Fruit fly (Drosophila melanogaster) whole organism, embryonic: ENCODE results near the gene CG9030.

Experiments
- Awh ChIP-seq: fragments of 200-800 bp; sonication (Bioruptor generic); IDR thresholded peaks from 2 replicates; pipeline ENCODE4, ENCODE4 v1.3.6; 2022; ENCODE audit warnings: missing biosample characterization, missing genetic modification characterization
- CG11247 ChIP-seq: fragments of 200-800 bp; sonication (Bioruptor generic); IDR thresholded peaks from 2 replicates; pipeline ENCODE4 v1.3.6; 2022; ENCODE audit warnings: missing biosample characterization, missing genetic modification characterization
- CG12155 ChIP-seq: fragments of 200-800 bp; sonication (Bioruptor generic); optimal IDR thresholded peaks from 3 replicates; lab custom pipeline; 2016; ENCODE audit warnings: missing biosample characterization, missing genetic modification characterization
- CG13894 ChIP-seq: fragments of 200-800 bp; sonication (Bioruptor generic); optimal IDR thresholded peaks from 3 replicates; lab custom pipeline; 2018; ENCODE audit warnings: missing biosample characterization, mild to moderate bottlenecking, missing genetic modification characterization, moderate library complexity
- CG16813 ChIP-seq: fragments of 200-800 bp; sonication (Bioruptor generic); IDR thresholded peaks from 3 replicates; pipeline ENCODE4 v1.3.6; 2022; ENCODE audit warnings: missing biosample characterization, missing genetic modification characterization; ENCODE audit not compliant: partially characterized antibody
- CG16815 ChIP-seq: fragments of 200-800 bp; sonication (Bioruptor generic); optimal IDR thresholded peaks from 3 replicates; lab custom pipeline; 2017; ENCODE audit warnings: missing biosample characterization, mild to moderate bottlenecking, missing genetic modification characterization
- CG17802 ChIP-seq: fragments of 200-800 bp; sonication (Bioruptor generic); optimal IDR thresholded peaks from 2 replicates; lab custom pipeline; 2018; ENCODE audit warnings: missing biosample characterization, mild to moderate bottlenecking, missing genetic modification characterization, moderate library complexity
- CG18262 ChIP-seq: fragments of 200-800 bp; optimal IDR thresholded peaks from 3 replicates; lab custom pipeline; 2019; ENCODE audit warnings: missing biosample characterization, mild to moderate bottlenecking, missing genetic modification characterization, moderate library complexity
- CG18599 ChIP-seq: fragments of 200-800 bp; sonication (Bioruptor generic); optimal IDR thresholded peaks from 3 replicates; lab custom pipeline; 2017; ENCODE audit warnings: missing biosample characterization, missing genetic modification characterization, mild to moderate bottlenecking, moderate library complexity, missing genetic modification reagents
- CG18764 ChIP-seq: fragments of 200-800 bp; sonication (Bioruptor generic); optimal IDR thresholded peaks from 3 replicates; lab custom pipeline; 2016; ENCODE audit warnings: missing biosample characterization, missing genetic modification characterization
- CG2199 ChIP-seq: fragments of 200-800 bp; sonication (Bioruptor generic); IDR thresholded peaks from 3 replicates; pipeline ENCODE4 v1.3.6; 2022; ENCODE audit warnings: missing biosample characterization, missing genetic modification characterization
- CG2678 ChIP-seq: fragments of 200-800 bp; sonication (Bioruptor generic); optimal IDR thresholded peaks from 3 replicates; lab custom pipeline; 2019; ENCODE audit warnings: missing biosample characterization, mild to moderate bottlenecking, missing genetic modification characterization, moderate library complexity
- CG32532 ChIP-seq: fragments of 200-800 bp; sonication (Bioruptor generic); IDR thresholded peaks from 2 replicates; pipeline ENCODE4 v1.3.6; 2022; ENCODE audit warnings: missing biosample characterization, missing genetic modification characterization
- CG34224 ChIP-seq: fragments of 200-800 bp; sonication (Bioruptor generic); IDR thresholded peaks from 3 replicates; pipeline ENCODE4 v1.3.6; 2022; ENCODE audit warnings: missing biosample characterization, missing genetic modification characterization; ENCODE audit not compliant: partially characterized antibody
- CG4707 ChIP-seq: fragments of 200-800 bp; sonication (Bioruptor generic); optimal IDR thresholded peaks from 2 replicates; lab custom pipeline; 2018; ENCODE audit warnings: missing biosample characterization, mild to moderate bottlenecking, missing genetic modification characterization, moderate library complexity
- CG6854 ChIP-seq: fragments of 200-800 bp; sonication (Bioruptor generic); optimal IDR thresholded peaks from 3 replicates; lab custom pipeline; 2017; ENCODE audit warnings: missing biosample characterization, mild to moderate bottlenecking, missing genetic modification characterization
- CG7928 ChIP-seq: fragments of 200-800 bp; sonication (Bioruptor generic); optimal IDR thresholded peaks from 2 replicates; lab custom pipeline; 2017; ENCODE audit warnings: missing biosample characterization, mild to moderate bottlenecking, missing genetic modification characterization
- Chrac-16 ChIP-seq: fragments of 200-800 bp; sonication (Bioruptor generic); optimal IDR thresholded peaks from 3 replicates; lab custom pipeline; 2016; ENCODE audit warnings: missing biosample characterization, missing genetic modification characterization
- Fer1 ChIP-seq: fragments of 200-800 bp; sonication (Bioruptor generic); optimal IDR thresholded peaks from 2 replicates; lab custom pipeline; 2017; ENCODE audit warnings: missing biosample characterization, mild to moderate bottlenecking, missing genetic modification characterization
- HLH54F ChIP-seq: fragments of 200-800 bp; sonication (Bioruptor generic); optimal IDR thresholded peaks from 3 replicates; lab custom pipeline; 2016; ENCODE audit warnings: missing biosample characterization, missing genetic modification characterization
- Hr78 ChIP-seq, 2 experiments: fragments of 200-800 bp in 1 of 2; fragments of >200 bp in 1 of 2; sonication (Bioruptor generic) in 1 of 2; optimal IDR thresholded peaks; 2 replicates each; lab custom pipeline; 2017 to 2019; ENCODE audit warnings: missing biosample characterization in 2 of 2, missing genetic modification characterization in 2 of 2, mild to moderate bottlenecking in 1 of 2, moderate library complexity in 1 of 2
- Lpt ChIP-seq: fragments of >200 bp; optimal IDR thresholded peaks from 2 replicates; lab custom pipeline; 2018; ENCODE audit warnings: missing biosample characterization, missing genetic modification characterization
- Med ChIP-seq: fragments of 200-800 bp; sonication (Bioruptor generic); peaks from one replicate; lab custom pipeline; 2016; ENCODE audit warnings: missing biosample characterization, missing genetic modification characterization, mild to moderate bottlenecking, inconsistent platforms, moderate library complexity
- NC2β ChIP-seq: fragments of 200-800 bp; sonication (Bioruptor generic); optimal IDR thresholded peaks from 2 replicates; lab custom pipeline; 2016; ENCODE audit warnings: missing biosample characterization, missing genetic modification characterization
- Oli ChIP-seq: fragments of 200-800 bp; sonication (Bioruptor generic); optimal IDR thresholded peaks from 2 replicates; lab custom pipeline; 2018; ENCODE audit warnings: missing biosample characterization, mild to moderate bottlenecking, missing genetic modification characterization, moderate library complexity
- Rfx ChIP-seq: fragments of 200-800 bp; sonication (Bioruptor generic); IDR thresholded peaks from 2 replicates; pipeline ENCODE4 v1.3.6; 2022; ENCODE audit warnings: missing biosample characterization, missing genetic modification characterization
- Scr ChIP-seq: fragments of 200-800 bp; sonication (Bioruptor generic); IDR thresholded peaks from 2 replicates; pipeline ENCODE4 v1.3.6; 2022; ENCODE audit warnings: missing biosample characterization, missing genetic modification characterization; ENCODE audit not compliant: partially characterized antibody
- Sox102F ChIP-seq: fragments of 200-800 bp; sonication (Bioruptor generic); optimal IDR thresholded peaks from 2 replicates; lab custom pipeline; 2018; ENCODE audit warnings: missing biosample characterization, mild to moderate bottlenecking, missing genetic modification characterization, moderate library complexity
- ab ChIP-seq: fragments of 200-800 bp; sonication (Bioruptor generic); optimal IDR thresholded peaks from 2 replicates; lab custom pipeline; 2016; ENCODE audit warnings: missing biosample characterization, missing genetic modification characterization
- bigmax ChIP-seq: fragments of 200-800 bp; sonication (Bioruptor generic); optimal IDR thresholded peaks from 2 replicates; lab custom pipeline; 2018; ENCODE audit warnings: missing biosample characterization, mild to moderate bottlenecking, missing genetic modification characterization
- br ChIP-seq: fragments of >200 bp; optimal IDR thresholded peaks from 2 replicates; lab custom pipeline; 2017
- crol ChIP-seq: fragments of 200-800 bp; sonication (Bioruptor generic); IDR thresholded peaks from 2 replicates; pipeline ENCODE4 v1.3.6; 2022; ENCODE audit warnings: missing biosample characterization, missing genetic modification characterization
- cwo ChIP-seq: fragments of 200-800 bp; sonication (Bioruptor generic); optimal IDR thresholded peaks from 3 replicates; lab custom pipeline; 2017; ENCODE audit warnings: missing biosample characterization, missing genetic modification characterization, mild to moderate bottlenecking, moderate library complexity, missing genetic modification reagents
- danr ChIP-seq: fragments of 200-800 bp; sonication (Bioruptor generic); IDR thresholded peaks from 2 replicates; pipeline ENCODE4 v1.3.6; 2022; ENCODE audit warnings: missing biosample characterization, missing genetic modification characterization
- fd102C ChIP-seq: fragments of 200-800 bp; sonication (Bioruptor generic); optimal IDR thresholded peaks from 2 replicates; lab custom pipeline; 2018; ENCODE audit warnings: missing biosample characterization, mild to moderate bottlenecking, missing genetic modification characterization, moderate library complexity
- ftz-f1 ChIP-seq: fragments of 200-800 bp; sonication (Bioruptor generic); optimal IDR thresholded peaks from 2 replicates; lab custom pipeline; 2016; ENCODE audit warnings: missing biosample characterization, missing genetic modification characterization
- gsb-n ChIP-seq: fragments of 200-800 bp; sonication (Bioruptor generic); optimal IDR thresholded peaks from 3 replicates; lab custom pipeline; 2018; ENCODE audit warnings: missing biosample characterization, mild to moderate bottlenecking, missing genetic modification characterization
- lbe ChIP-seq: fragments of 200-800 bp; sonication (Bioruptor generic); optimal IDR thresholded peaks from 2 replicates; lab custom pipeline; 2016; ENCODE audit warnings: missing biosample characterization, mild to moderate bottlenecking, missing genetic modification characterization
- nau ChIP-seq: fragments of 200-800 bp; sonication (Bioruptor generic); optimal IDR thresholded peaks from 3 replicates; lab custom pipeline; 2017; ENCODE audit warnings: missing biosample characterization, mild to moderate bottlenecking, missing genetic modification characterization, missing genetic modification reagents
- onecut ChIP-seq: fragments of 200-800 bp; sonication (Bioruptor generic); IDR thresholded peaks from 2 replicates; pipeline ENCODE4 v1.3.6; 2022; ENCODE audit warnings: missing biosample characterization, missing genetic modification characterization
- salm ChIP-seq: fragments of 200-800 bp; sonication (Bioruptor generic); optimal IDR thresholded peaks from 2 replicates; lab custom pipeline; 2018; ENCODE audit warnings: missing biosample characterization, mild to moderate bottlenecking, missing genetic modification characterization
- sd ChIP-seq: fragments of 200-800 bp; sonication (Bioruptor generic); optimal IDR thresholded peaks from 3 replicates; lab custom pipeline; 2018; ENCODE audit warnings: missing biosample characterization, mild to moderate bottlenecking, missing genetic modification characterization, moderate library complexity
- ssp ChIP-seq: fragments of 200-800 bp; sonication (Bioruptor generic); IDR thresholded peaks from 2 replicates; pipeline ENCODE4 v1.3.6; 2022; ENCODE audit warnings: missing biosample characterization, missing genetic modification characterization
- unpg ChIP-seq: fragments of 200-800 bp; sonication (Bioruptor generic); optimal IDR thresholded peaks from 3 replicates; lab custom pipeline; 2018; ENCODE audit warnings: missing biosample characterization, mild to moderate bottlenecking, missing genetic modification characterization, moderate library complexity
- vfl ChIP-seq: fragments of 200-800 bp; sonication (Bioruptor generic); optimal IDR thresholded peaks from 2 replicates; lab custom pipeline; 2016; ENCODE audit warnings: missing biosample characterization, missing genetic modification characterization

The CG9030 gene

DNA sequence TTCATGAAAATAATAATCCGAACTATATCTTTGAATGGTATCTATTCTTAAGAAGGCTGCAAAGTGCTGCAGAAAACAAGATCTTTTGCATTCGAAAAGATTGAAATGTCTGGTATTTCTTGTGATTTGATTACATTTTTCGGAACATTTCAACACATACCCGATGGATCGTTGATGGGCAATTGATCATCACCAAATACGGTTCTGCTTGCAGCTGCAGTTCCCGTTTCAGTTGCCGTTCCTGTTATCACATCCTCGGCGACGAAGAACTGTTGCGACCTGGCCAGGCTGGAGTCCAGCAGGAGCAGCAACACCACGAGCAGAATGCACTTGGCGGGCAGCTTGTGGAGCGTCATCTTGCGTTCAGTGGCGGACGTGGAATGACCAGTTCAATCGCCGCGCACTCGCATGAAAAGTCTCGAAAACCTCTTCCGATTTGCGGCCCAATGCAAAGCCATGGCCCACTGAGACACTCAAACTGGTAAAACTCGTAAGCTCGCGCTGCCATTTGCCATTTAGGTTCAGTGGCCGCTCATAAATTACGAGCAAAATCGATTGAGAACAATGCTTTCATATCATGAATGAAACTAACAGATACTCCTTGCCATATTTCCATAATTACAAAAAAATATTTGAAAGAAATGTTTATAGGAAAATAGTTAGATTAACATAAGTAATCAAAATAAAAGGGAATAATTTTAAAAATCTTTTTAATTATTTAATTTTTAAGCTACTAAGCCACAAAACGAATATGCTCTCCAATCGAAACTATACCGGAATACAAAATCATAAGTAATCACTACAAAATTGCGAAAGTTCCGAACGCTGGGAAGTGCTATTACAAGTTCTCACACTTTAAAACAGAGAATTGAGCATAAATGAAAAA is 44.2 kb downstream of the CG9030 start, which contains the start of gene CG14406 (continued):
- TF ChIP-seq NC2β (GFP tag; lab: Kevin White, UChicago) (no peak), Rfx (GFP tag; lab: Robert Waterston, UW) (0 out of 2 replicates have a peak, but pooled peaks have one; percentile 15), CG18764 (GFP tag; lab: Kevin White, UChicago) (no peak), CG6854 (GFP tag; lab: Kevin White, UChicago) (no peak), CG12155 (GFP tag; lab: Kevin White, UChicago) (no peak), fd102C (GFP tag; lab: Kevin White, UChicago) (no peak), CG13894 (tag; lab: Kevin White, UChicago) (no peak)

DNA sequence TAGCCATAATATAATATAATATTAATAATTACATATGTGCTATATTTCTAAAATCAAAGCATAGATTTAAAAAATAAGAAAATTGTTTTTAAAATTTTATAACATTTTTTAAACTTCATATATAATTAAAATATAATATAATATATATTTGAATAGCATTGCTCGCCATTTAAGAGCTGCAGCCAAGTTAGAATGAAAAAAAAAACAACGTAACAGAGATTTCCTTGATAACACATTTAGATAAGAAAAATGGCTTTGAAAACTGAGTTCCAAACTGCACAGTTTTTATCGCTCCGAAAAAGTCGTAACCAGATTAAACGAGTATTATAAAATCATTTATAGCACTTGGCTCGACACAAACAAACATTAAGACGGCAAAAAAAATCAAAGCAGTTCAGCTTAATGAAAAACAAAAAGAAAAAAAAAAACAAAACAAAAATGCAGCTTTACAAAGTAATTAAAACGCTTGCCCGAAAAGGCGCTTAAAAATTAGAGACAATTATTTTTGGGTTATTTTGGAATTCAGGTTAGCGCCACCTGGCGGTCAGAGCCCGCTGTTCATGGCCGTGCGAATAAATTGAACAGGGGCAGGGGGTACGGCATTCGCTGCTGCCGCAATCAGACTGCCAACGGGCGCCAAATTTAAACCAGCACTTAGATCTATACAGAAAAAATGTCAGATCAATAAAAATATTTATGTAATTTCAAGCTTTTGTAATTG is 45.1 kb downstream of the CG9030 start, which contains the start of gene fiz:
Gene fiz (minus strand): TSS at position 51 of the 721 bp plus-strand sequence.
- TF ChIP-seq bigmax (GFP tag; lab: Kevin White, UChicago) (no peak), CG18262 (tag; lab: Kevin White, UChicago) (no peak), danr (GFP tag; lab: Robert Waterston, UW) (no peak), Scr (GFP tag; lab: Robert Waterston, UW) (no peak), CG11247 (GFP tag; lab: Robert Waterston, UW) (no peak), ssp (GFP tag; lab: Robert Waterston, UW) (no peak), CG34224 (GFP tag; lab: Robert Waterston, UW) (no peak), sd (tag; lab: Kevin White, UChicago) (peak; percentile 9), Awh (GFP tag; lab: Robert Waterston, UW) (no peak), HLH54F (GFP tag; lab: Kevin White, UChicago) (no peak), Hr78 (GFP tag; optimal IDR thresholded peaks at IDR 0.05; lab: Kevin White, UChicago) (no peak), vfl (GFP tag; lab: Kevin White, UChicago) (no peak), onecut (GFP tag; lab: Robert Waterston, UW) (no peak), Chrac-16 (GFP tag; lab: Kevin White, UChicago) (no peak), gsb-n (tag; lab: Kevin White, UChicago) (no peak), cwo (GFP tag; lab: Kevin White, UChicago) (no peak), unpg (GFP tag; lab: Kevin White, UChicago) (no peak), CG32532 (GFP tag; lab: Robert Waterston, UW) (peak; percentile 19; the same call in 1 of the 2 replicates), crol (GFP tag; lab: Robert Waterston, UW) (peak; percentile 10; the same call in 1 of the 2 replicates), CG4707 (GFP tag; lab: Kevin White, UChicago) (no peak), ftz-f1 (GFP tag; lab: Kevin White, UChicago) (peak; percentile 47), salm (tag; lab: Kevin White, UChicago) (no peak), CG13894 (tag; lab: Kevin White, UChicago) (no peak), CG17802 (tag; lab: Kevin White, UChicago) (no peak), CG18599 (GFP tag; lab: Kevin White, UChicago) (no peak), CG7928 (GFP tag; lab: Kevin White, UChicago) (no peak), CG2199 (0 out of 3 replicates have a peak, but pooled peaks have one; percentile 71), CG2678 (no peak), nau (GFP tag; lab: Kevin White, UChicago) (no peak), CG16815 (GFP tag; lab: Kevin White, UChicago) (no peak), lbe (GFP tag; lab: Kevin White, UChicago) (no peak), Med (GFP tag; lab: Kevin White, UChicago) (peak; percentile 57), CG16813 (GFP tag; lab: Robert Waterston, UW) (no peak), fd102C (GFP tag; lab: Kevin White, UChicago) (no peak), Sox102F (no peak), Oli (no peak), Lpt (GFP tag; lab: Kevin White, UChicago) (no peak), br (lab: Kevin White, UChicago) (no peak), Fer1 (no peak), ab (GFP tag; lab: Kevin White, UChicago) (no peak)
